Worm (Caenorhabditis elegans) whole organism, early embryonic: ENCODE results near the gene Y105C5B.20.

Experiments
- B0310.2 ChIP-seq: sonication (generic microtip); optimal IDR thresholded peaks from 2 replicates; lab custom pipeline; 2016; ENCODE audit warnings: mild to moderate bottlenecking, missing genetic modification characterization, missing compliant biosample characterization
- F13C5.2 ChIP-seq: sonication (generic microtip); optimal IDR thresholded peaks from 2 replicates; lab custom pipeline; 2017; ENCODE audit warnings: mild to moderate bottlenecking, missing genetic modification characterization, inconsistent platforms, missing compliant biosample characterization
- aly-1 ChIP-seq: sonication (generic microtip); optimal IDR thresholded peaks from 2 replicates; lab custom pipeline; 2016; ENCODE audit warnings: missing genetic modification characterization, missing compliant biosample characterization
- ama-1 ChIP-seq: fragments of 150-350 bp; optimal IDR thresholded peaks from 2 replicates; lab custom pipeline; 2014
- ceh-13 ChIP-seq: fragments of 200-800 bp; sonication (Bioruptor generic); optimal IDR thresholded peaks from 2 replicates; lab custom pipeline; 2018; ENCODE audit warnings: mild to moderate bottlenecking, missing genetic modification characterization, missing compliant biosample characterization
- ceh-36 ChIP-seq: sonication (generic microtip); optimal IDR thresholded peaks from 2 replicates; lab custom pipeline; 2016; ENCODE audit warnings: missing genetic modification characterization, inconsistent platforms, missing compliant biosample characterization
- ets-7 ChIP-seq: sonication (generic microtip); optimal IDR thresholded peaks from 2 replicates; lab custom pipeline; 2016; ENCODE audit warnings: missing genotype, missing genetic modification characterization, missing compliant biosample characterization
- flt-1 ChIP-seq: fragments of 200-800 bp; sonication (Bioruptor generic); IDR thresholded peaks from 2 replicates; pipeline ENCODE4 v1.3.6; 2022; ENCODE audit warnings: missing genetic modification characterization, missing compliant biosample characterization
- hmbx-1 ChIP-seq: sonication (generic microtip); optimal IDR thresholded peaks from 2 replicates; lab custom pipeline; 2016; ENCODE audit warnings: mild to moderate bottlenecking, missing genetic modification characterization, missing compliant biosample characterization
- hmg-4 ChIP-seq: fragments of 200-800 bp; sonication (Bioruptor generic); optimal IDR thresholded peaks from 2 replicates; lab custom pipeline; 2018; ENCODE audit warnings: mild to moderate bottlenecking, missing genetic modification characterization, missing compliant biosample characterization
- hnd-1 ChIP-seq: sonication (generic microtip); optimal IDR thresholded peaks from 2 replicates; lab custom pipeline; 2016; ENCODE audit warnings: missing genetic modification characterization, missing compliant biosample characterization
- pes-1 ChIP-seq: fragments of 200-800 bp; sonication (Bioruptor generic); IDR thresholded peaks from 2 replicates; pipeline ENCODE4 v1.3.6; 2022; ENCODE audit warnings: missing genetic modification reagents, missing genetic modification characterization, missing compliant biosample characterization
- scrt-1 ChIP-seq: fragments of 200-800 bp; sonication (Bioruptor generic); IDR thresholded peaks from 2 replicates; pipeline ENCODE4 v1.3.6; 2022; ENCODE audit warnings: missing genetic modification characterization, missing compliant biosample characterization
- sea-1 ChIP-seq: fragments of 200-800 bp; sonication (Bioruptor generic); conservative IDR thresholded peaks from 2 replicates; pipeline ENCODE4 v1.3.6; 2022; ENCODE audit warnings: missing genetic modification characterization, missing compliant biosample characterization
- tbx-11 ChIP-seq: fragments of 200-800 bp; sonication (Bioruptor generic); IDR thresholded peaks from 2 replicates; pipeline ENCODE4 v1.3.6; 2022; ENCODE audit warnings: missing genetic modification characterization, missing compliant biosample characterization
- tbx-37 ChIP-seq: fragments of 200-800 bp; sonication (Bioruptor generic); conservative IDR thresholded peaks from 2 replicates; pipeline ENCODE4 v1.3.6; 2022; ENCODE audit warnings: missing genetic modification reagents, missing genetic modification characterization, missing compliant biosample characterization
- tra-4 ChIP-seq: sonication (generic microtip); optimal IDR thresholded peaks from 2 replicates; lab custom pipeline; 2017; ENCODE audit warnings: missing genetic modification characterization, missing compliant biosample characterization

Gene Y105C5B.20

DNA sequence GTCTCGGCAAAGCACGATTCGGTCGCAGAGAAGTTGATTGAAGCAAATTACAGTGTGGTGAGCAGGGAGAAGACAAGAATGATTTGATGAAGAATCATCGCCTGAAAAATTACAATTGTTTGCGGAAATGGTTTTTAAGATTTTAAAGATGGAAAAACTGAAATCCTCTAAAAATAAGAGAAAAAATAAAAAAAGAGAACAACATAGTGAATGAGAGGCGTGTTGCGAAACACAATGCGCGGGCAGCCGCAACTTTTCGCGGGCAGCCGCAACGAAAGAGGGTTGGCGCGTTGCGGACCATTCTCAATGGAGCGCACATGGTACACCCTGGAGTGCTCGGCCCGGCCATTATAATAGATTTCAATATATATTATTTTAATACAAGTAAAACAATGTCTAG lies at the start of gene Y105C5B.20:
Y105C5B.20 (minus strand) TSS at position 101 of the 400 bp plus-strand sequence.
- TF ChIP-seq aly-1 (no peak), scrt-1 (GFP tag; lab: Robert Waterston, UW) (no peak), hmbx-1 (tag; lab: Kevin White, UChicago) (no peak)

- TF ChIP-seq ama-1 (lab: Kevin White, UChicago) (no peak), ceh-13 (GFP tag; lab: Kevin White, UChicago) (no peak), ets-7 (no peak), F13C5.2 (no peak), aly-1 (no peak)
Observed at ce11 chrIV:16041038-16041437, 46.6 kb upstream of the Y105C5B.20 start.

ce11 chrIV:16038000-16038399 lies 43.6 kb upstream of the Y105C5B.20 start:
- no peak for TF ChIP-seq ets-7

- TF ChIP-seq tbx-11 (GFP tag; lab: Robert Waterston, UW): no peak
- no peak for TF ChIP-seq ets-7
- no peak for TF ChIP-seq F13C5.2
- TF ChIP-seq scrt-1 (GFP tag; lab: Robert Waterston, UW): no peak
- TF ChIP-seq hnd-1 (tag; lab: Kevin White, UChicago): no peak
- TF ChIP-seq tbx-37 (GFP tag; lab: Robert Waterston, UW): no peak
- no peak for TF ChIP-seq ceh-13 (GFP tag; lab: Kevin White, UChicago)
- no peak for TF ChIP-seq hmbx-1 (tag; lab: Kevin White, UChicago)
- no peak for TF ChIP-seq ceh-36 (tag; lab: Kevin White, UChicago)
- TF ChIP-seq pes-1 (GFP tag; lab: Robert Waterston, UW): no peak
- no peak for TF ChIP-seq flt-1 (GFP tag; lab: Robert Waterston, UW)
- TF ChIP-seq B0310.2 (tag; lab: Kevin White, UChicago): no peak
Observed at ce11 chrIV:16036696-16037095, 42.3 kb upstream of the Y105C5B.20 start.

DNA sequence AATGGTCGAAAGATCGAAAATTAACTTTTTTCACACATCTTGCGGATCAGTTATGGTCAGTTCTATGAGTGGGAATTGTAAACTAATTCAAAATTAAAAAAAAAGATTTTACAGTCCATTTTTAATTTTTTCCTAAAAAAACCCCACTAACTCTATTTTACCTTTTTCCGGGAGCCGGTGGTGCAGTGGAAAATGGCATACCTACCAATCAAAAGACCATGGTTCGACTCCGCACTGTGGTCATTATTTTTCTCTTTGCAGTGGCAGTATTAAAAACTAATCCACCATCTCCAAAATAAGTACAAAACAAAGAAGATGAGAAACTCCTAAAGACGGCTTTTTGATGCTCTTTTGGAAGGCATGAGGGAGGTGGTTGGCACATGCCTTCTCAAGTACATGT lies 41.7 kb upstream of the Y105C5B.20 start:
- TF ChIP-seq hmbx-1 (tag; lab: Kevin White, UChicago): no peak
- no peak for TF ChIP-seq hnd-1 (tag; lab: Kevin White, UChicago)
- no peak for TF ChIP-seq ceh-13 (GFP tag; lab: Kevin White, UChicago)
- TF ChIP-seq aly-1: no peak
- no peak for TF ChIP-seq tbx-37 (GFP tag; lab: Robert Waterston, UW)
- TF ChIP-seq F13C5.2: no peak
- no peak for TF ChIP-seq tra-4
- TF ChIP-seq flt-1 (GFP tag; lab: Robert Waterston, UW): no peak

- TF ChIP-seq ceh-36 (tag; lab: Kevin White, UChicago): no peak
- no peak for TF ChIP-seq hmg-4 (GFP tag; lab: Kevin White, UChicago)
- TF ChIP-seq tbx-37 (GFP tag; lab: Robert Waterston, UW): no peak
- no peak for TF ChIP-seq tra-4
- no peak for TF ChIP-seq ets-7
- TF ChIP-seq flt-1 (GFP tag; lab: Robert Waterston, UW): no peak
- no peak for TF ChIP-seq hmbx-1 (tag; lab: Kevin White, UChicago)
- TF ChIP-seq tbx-11 (GFP tag; lab: Robert Waterston, UW): no peak
- no peak for TF ChIP-seq B0310.2 (tag; lab: Kevin White, UChicago)
- no peak for TF ChIP-seq ama-1 (lab: Kevin White, UChicago)
- no peak for TF ChIP-seq F13C5.2
- TF ChIP-seq hnd-1 (tag; lab: Kevin White, UChicago): no peak
- TF ChIP-seq ceh-13 (GFP tag; lab: Kevin White, UChicago): no peak
- TF ChIP-seq aly-1: no peak
- no peak for TF ChIP-seq scrt-1 (GFP tag; lab: Robert Waterston, UW)
- no peak for TF ChIP-seq pes-1 (GFP tag; lab: Robert Waterston, UW)
- no peak for TF ChIP-seq sea-1 (GFP tag; lab: Robert Waterston, UW)
Observed at ce11 chrIV:16035109-16035508, 40.7 kb upstream of the Y105C5B.20 start.

- TF ChIP-seq flt-1 (GFP tag; lab: Robert Waterston, UW): no peak
- TF ChIP-seq ceh-13 (GFP tag; lab: Kevin White, UChicago): no peak
- no peak for TF ChIP-seq pes-1 (GFP tag; lab: Robert Waterston, UW)
- no peak for TF ChIP-seq hmg-4 (GFP tag; lab: Kevin White, UChicago)
- no peak for TF ChIP-seq tra-4
- TF ChIP-seq hmbx-1 (tag; lab: Kevin White, UChicago): no peak
- TF ChIP-seq scrt-1 (GFP tag; lab: Robert Waterston, UW): no peak
- no peak for TF ChIP-seq B0310.2 (tag; lab: Kevin White, UChicago)
- no peak for TF ChIP-seq hnd-1 (tag; lab: Kevin White, UChicago)
- no peak for TF ChIP-seq ets-7
Observed at ce11 chrIV:16034346-16034745, 39.9 kb upstream of the Y105C5B.20 start.

- TF ChIP-seq tra-4 (no peak), tbx-37 (GFP tag; lab: Robert Waterston, UW) (no peak), hnd-1 (tag; lab: Kevin White, UChicago) (no peak), sea-1 (GFP tag; lab: Robert Waterston, UW) (no peak), pes-1 (GFP tag; lab: Robert Waterston, UW) (no peak), ceh-13 (GFP tag; lab: Kevin White, UChicago) (no peak), hmg-4 (GFP tag; lab: Kevin White, UChicago) (no peak), B0310.2 (tag; lab: Kevin White, UChicago) (no peak), aly-1 (no peak), flt-1 (GFP tag; lab: Robert Waterston, UW) (no peak), F13C5.2 (no peak), ets-7 (no peak), scrt-1 (GFP tag; lab: Robert Waterston, UW) (no peak), ceh-36 (tag; lab: Kevin White, UChicago) (no peak)
Observed at ce11 chrIV:16028475-16028874, 34.1 kb upstream of the Y105C5B.20 start.
